Worm (Caenorhabditis elegans): ENCODE data around the gene gmps-1.
A peak's percentile ranks its signal among the peaks of the same experiment; 100 is the strongest.

gmps-1 gene

DNA sequence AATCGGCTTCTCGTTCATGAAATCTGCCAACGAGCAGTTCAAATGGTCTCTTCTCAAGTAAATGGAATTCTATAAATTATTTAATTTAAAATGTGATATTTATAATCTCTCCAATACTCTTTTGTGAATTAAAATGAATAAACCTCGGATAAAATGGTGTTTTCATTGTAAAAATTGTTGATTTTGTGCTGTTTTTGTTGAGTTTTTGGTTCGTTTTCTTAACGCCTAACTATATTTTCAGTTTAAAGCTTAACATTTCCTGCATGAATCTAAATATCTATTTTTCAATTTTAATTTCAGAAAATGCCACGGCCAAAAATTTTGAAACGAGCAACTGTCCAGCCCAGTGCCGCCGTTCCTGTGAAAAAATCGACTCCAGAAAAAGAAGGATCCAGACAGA is 5.1 kb upstream of the gmps-1 start, which contains the start of gene orc-2:
Gene orc-2 (plus strand): TSS at position 301 of the 400 bp plus-strand sequence.
- TF ChIP-seq nhr-90 (tag; optimal IDR thresholded peaks at IDR 0.05) (no peak), him-1 (tag; optimal IDR thresholded peaks at IDR 0.05) (no peak)

- peak; percentile 84 for TF ChIP-seq dox-1 (GFP tag; IDR thresholded peaks at IDR 0.05)
- peak; percentile 39; the same call in 1 of the 2 replicates for TF ChIP-seq madf-8 (GFP tag; conservative IDR thresholded peaks at IDR 0.05)
- peak; percentile 93 for TF ChIP-seq F33H1.4 (GFP tag; IDR thresholded peaks at IDR 0.05)
- no peak for TF ChIP-seq ceh-40 (GFP tag; IDR thresholded peaks at IDR 0.05)
- no peak for TF ChIP-seq B0261.1 (tag; optimal IDR thresholded peaks at IDR 0.05)
- TF ChIP-seq gei-17 (GFP tag; optimal IDR thresholded peaks at IDR 0.05), result no peak
- TF ChIP-seq ztf-6 (GFP tag; IDR thresholded peaks at IDR 0.05), result no peak
- TF ChIP-seq ceh-27 (GFP tag; optimal IDR thresholded peaks at IDR 0.05), result peak; percentile 86
- TF ChIP-seq F10E7.11 (tag; optimal IDR thresholded peaks at IDR 0.05), result no peak
- peak; percentile 59 for TF ChIP-seq lin-54 (GFP tag; optimal IDR thresholded peaks at IDR 0.05)
- TF ChIP-seq fkh-3 (tag; optimal IDR thresholded peaks at IDR 0.05), result no peak
- peak; percentile 75; the same call in 1 of the 2 replicates for TF ChIP-seq madf-6 (GFP tag; IDR thresholded peaks at IDR 0.05)
- TF ChIP-seq aptf-2 (GFP tag; conservative IDR thresholded peaks at IDR 0.05), result peak; percentile 71; the same call in 1 of the 2 replicates
- no peak for TF ChIP-seq tbx-9 (tag; optimal IDR thresholded peaks at IDR 0.05; ENCODE audit: borderline replicate concordance)
- no peak for TF ChIP-seq nhr-27 (tag; optimal IDR thresholded peaks at IDR 0.05)
- TF ChIP-seq D2030.7 (GFP tag; IDR thresholded peaks at IDR 0.05), result peak; percentile 73
- no peak for TF ChIP-seq K11D2.4 (GFP tag; IDR thresholded peaks at IDR 0.05)
- no peak for TF ChIP-seq pbrm-1 (GFP tag; IDR thresholded peaks at IDR 0.05)
- TF ChIP-seq somi-1 (GFP tag; optimal IDR thresholded peaks at IDR 0.05), result no peak
- TF ChIP-seq ceh-79 (tag; optimal IDR thresholded peaks at IDR 0.05), result no peak
- 0 out of 2 replicates have a peak, but pooled peaks have one; percentile 37 for TF ChIP-seq ekl-4 (GFP tag; IDR thresholded peaks at IDR 0.05)
- TF ChIP-seq mel-28 (tag; optimal IDR thresholded peaks at IDR 0.05; ENCODE audit: borderline replicate concordance), result no peak
- TF ChIP-seq Y67H2A.10 (GFP tag; conservative IDR thresholded peaks at IDR 0.05), result 0 out of 2 replicates have a peak, but pooled peaks have one; percentile 42
- TF ChIP-seq mxl-1 (tag; optimal IDR thresholded peaks at IDR 0.05), result no peak
- no peak for TF ChIP-seq C06A6.2 (GFP tag; conservative IDR thresholded peaks at IDR 0.05)
- TF ChIP-seq hmg-1.2 (GFP tag; IDR thresholded peaks at IDR 0.05), result no peak
- no peak for TF ChIP-seq ceh-58 (GFP tag; IDR thresholded peaks at IDR 0.05)
- TF ChIP-seq F23B12.7 (tag; optimal IDR thresholded peaks at IDR 0.05; ENCODE audit: insufficient read depth), result peak; percentile 6
- peak; percentile 43 for TF ChIP-seq snpc-1.3 (tag; optimal IDR thresholded peaks at IDR 0.05; ENCODE audit: insufficient read depth)
- no peak for TF ChIP-seq ccch-3 (GFP tag; optimal IDR thresholded peaks at IDR 0.05)
- no peak for TF ChIP-seq mes-4 (tag; optimal IDR thresholded peaks at IDR 0.05)
- no peak for TF ChIP-seq Y79H2A.3 (GFP tag; conservative IDR thresholded peaks at IDR 0.05)
- TF ChIP-seq lin-35 (GFP tag; optimal IDR thresholded peaks at IDR 0.05), result peak in 1 of 3 experiments; percentile 60
- TF ChIP-seq lir-1 (GFP tag; conservative IDR thresholded peaks at IDR 0.05), result no peak
- no peak for TF ChIP-seq B0035.1 (tag; optimal IDR thresholded peaks at IDR 0.05)
- TF ChIP-seq let-607 (tag; optimal IDR thresholded peaks at IDR 0.05), result peak in 1 of 2 experiments; percentile 72
- no peak for TF ChIP-seq F39B2.1 (GFP tag; IDR thresholded peaks at IDR 0.05)
- TF ChIP-seq ztf-28 (GFP tag; IDR thresholded peaks at IDR 0.05), result 0 out of 2 replicates have a peak, but pooled peaks have one; percentile 49
- no peak for TF ChIP-seq madf-3 (GFP tag; IDR thresholded peaks at IDR 0.05)
- TF ChIP-seq nfya-2 (GFP tag; IDR thresholded peaks at IDR 0.05), result no peak
- peak; percentile 87 for TF ChIP-seq athp-1 (tag; optimal IDR thresholded peaks at IDR 0.05)
- 0 out of 2 replicates have a peak, but pooled peaks have one; percentile 14 for TF ChIP-seq egrh-3 (GFP tag; IDR thresholded peaks at IDR 0.05)
- peak; percentile 22; the same call in 1 of the 2 replicates for TF ChIP-seq cebp-1 (GFP tag; IDR thresholded peaks at IDR 0.05)
- TF ChIP-seq cebp-1 (tag; optimal IDR thresholded peaks at IDR 0.05), result peak; percentile 73
Measured at ce11 chrII:10872541-10872940, 4.0 kb upstream of the gmps-1 start, which contains the start of the genes cyn-4 and copz-1. Gene cyn-4, minus strand, starts transcription at chrII:10872611. Gene copz-1, plus strand, starts transcription at chrII:10872879.
